Worm (Caenorhabditis elegans): Measurements from ENCODE around the gene R08E3.3.

Gene R08E3.3

DNA sequence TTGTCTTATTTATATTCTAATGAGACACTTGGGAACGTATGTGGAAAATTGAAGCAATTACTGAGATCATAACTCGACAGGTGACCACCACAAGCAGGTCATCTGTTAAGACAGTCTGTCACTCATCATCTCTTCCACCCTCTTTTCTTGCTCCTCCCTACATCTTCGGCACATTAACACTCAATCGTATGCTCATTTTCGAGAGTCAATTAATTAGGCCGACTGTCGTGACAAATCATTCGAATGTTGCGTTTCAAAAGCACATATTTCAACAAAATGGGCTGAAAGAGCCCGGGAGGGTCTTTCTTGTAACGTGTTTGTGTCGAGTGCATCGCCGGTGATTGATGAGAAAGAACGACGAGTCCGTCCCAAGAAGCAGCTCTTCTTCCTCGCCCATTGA is 16.1 kb upstream of the R08E3.3 start:
- no peak for TF ChIP-seq Y53G8AR.9 (GFP tag; conservative IDR thresholded peaks at IDR 0.05)
- TF ChIP-seq repo-1 (tag; optimal IDR thresholded peaks at IDR 0.05) = no peak
- TF ChIP-seq lin-40 (tag; optimal IDR thresholded peaks at IDR 0.05) = no peak
- no peak for TF ChIP-seq attf-6 (GFP tag; IDR thresholded peaks at IDR 0.05)
- TF ChIP-seq nfya-1 (tag; optimal IDR thresholded peaks at IDR 0.05; ENCODE audit: borderline replicate concordance, insufficient read depth) = no peak
- no peak for TF ChIP-seq unc-62 (GFP tag; optimal IDR thresholded peaks at IDR 0.05)
- no peak for TF ChIP-seq T26A5.8 (tag; optimal IDR thresholded peaks at IDR 0.05)
- TF ChIP-seq mes-4 (tag; optimal IDR thresholded peaks at IDR 0.05) = no peak
- TF ChIP-seq snpc-3.4 (tag; optimal IDR thresholded peaks at IDR 0.05) = no peak
- no peak for TF ChIP-seq cebp-2 (GFP tag; IDR thresholded peaks at IDR 0.05)
- TF ChIP-seq hmg-1.2 (GFP tag; IDR thresholded peaks at IDR 0.05) = no peak

DNA sequence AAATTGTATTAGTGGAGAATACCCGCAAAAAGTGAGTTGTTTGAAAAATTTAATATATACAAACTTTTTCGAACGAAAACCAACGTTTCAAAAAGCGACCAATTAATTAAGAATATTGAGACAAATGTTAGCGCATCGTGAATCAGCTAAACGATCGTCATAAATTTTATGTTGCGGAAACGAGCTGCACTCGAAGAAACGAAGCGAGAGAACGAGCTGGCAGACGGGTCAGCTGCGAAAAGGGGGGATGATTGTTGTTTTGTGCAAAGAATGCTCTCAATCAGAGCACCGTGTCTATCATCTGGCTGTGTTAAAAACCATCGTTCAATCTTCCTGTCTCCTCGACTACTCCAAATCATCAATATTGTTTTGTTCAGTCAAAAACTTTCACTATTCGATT is 14.5 kb upstream of the R08E3.3 start:
- TF ChIP-seq ceh-40 (GFP tag; IDR thresholded peaks at IDR 0.05) (no peak), let-526 (GFP tag; IDR thresholded peaks at IDR 0.05) (no peak), egl-18 (GFP tag; IDR thresholded peaks at IDR 0.05) (no peak), unc-130 (GFP tag; optimal IDR thresholded peaks at IDR 0.05) (no peak), snpc-1.3 (tag; optimal IDR thresholded peaks at IDR 0.05; ENCODE audit: insufficient read depth) (no peak), hsf-1 (GFP tag; IDR thresholded peaks at IDR 0.05) (no peak), B0336.3 (GFP tag; IDR thresholded peaks at IDR 0.05) (no peak), mel-28 (tag; optimal IDR thresholded peaks at IDR 0.05; ENCODE audit: borderline replicate concordance) (no peak), egl-44 (GFP tag; IDR thresholded peaks at IDR 0.05) (no peak), ama-1 (optimal IDR thresholded peaks at IDR 0.05) (no peak), ama-1 (GFP tag; optimal IDR thresholded peaks at IDR 0.05) (no peak), ccch-3 (GFP tag; optimal IDR thresholded peaks at IDR 0.05) (no peak)

DNA sequence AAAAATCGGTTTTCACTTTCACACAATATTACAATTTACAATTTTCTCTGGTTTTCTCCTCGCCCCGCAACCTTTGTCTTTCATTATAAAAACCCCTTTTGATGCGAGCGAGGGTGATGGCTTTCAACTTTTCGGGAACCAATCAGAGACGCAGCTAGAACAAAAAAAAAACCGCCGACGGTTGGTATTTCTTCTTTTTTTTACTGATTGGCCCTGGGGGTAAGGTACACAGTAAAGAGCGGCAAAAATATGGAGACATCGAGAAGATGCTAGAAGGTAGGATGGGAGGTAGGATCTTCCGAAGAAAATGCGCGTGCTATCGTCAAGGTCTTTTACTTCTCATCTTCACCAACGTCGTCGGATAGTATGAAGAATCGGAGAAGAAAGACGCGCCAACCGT is 9.7 kb upstream of the R08E3.3 start:
- TF ChIP-seq T07F8.4 (tag; optimal IDR thresholded peaks at IDR 0.05) = no peak
- TF ChIP-seq Y56A3A.18 (GFP tag; IDR thresholded peaks at IDR 0.05) = no peak
- no peak for TF ChIP-seq pha-4 (tag; optimal IDR thresholded peaks at IDR 0.05)
- TF ChIP-seq F49E8.2 (tag; optimal IDR thresholded peaks at IDR 0.05; ENCODE audit: insufficient read depth) = no peak
- TF ChIP-seq rec-8 (tag; optimal IDR thresholded peaks at IDR 0.05) = no peak
- TF ChIP-seq madf-10 (tag; optimal IDR thresholded peaks at IDR 0.05) = no peak
- no peak for TF ChIP-seq ama-1 (optimal IDR thresholded peaks at IDR 0.05)
- no peak for TF ChIP-seq ama-1 (GFP tag; optimal IDR thresholded peaks at IDR 0.05)

DNA sequence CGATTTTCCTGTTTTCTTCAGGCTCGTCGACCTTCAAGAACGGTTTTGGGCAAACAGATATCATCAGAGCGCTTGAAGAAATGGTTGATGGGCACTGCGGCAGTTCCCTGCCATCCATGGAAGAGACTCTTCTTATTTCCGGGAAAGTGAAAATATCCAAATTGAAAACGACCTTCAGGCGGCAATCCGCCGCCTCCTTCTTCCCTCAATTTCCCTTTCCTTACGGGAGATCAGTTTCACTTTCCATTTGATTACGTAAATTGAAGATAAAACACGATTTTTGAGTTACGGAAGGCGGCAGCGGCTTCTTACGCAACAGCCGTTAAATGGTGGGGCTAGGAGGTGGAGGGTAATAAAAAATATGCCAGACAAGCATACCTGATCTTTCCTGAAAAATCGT is 9.2 kb upstream of the R08E3.3 start:
- no peak for TF ChIP-seq B0336.3 (GFP tag; IDR thresholded peaks at IDR 0.05)
- TF ChIP-seq ama-1 (optimal IDR thresholded peaks at IDR 0.05) = no peak
- TF ChIP-seq ama-1 (GFP tag; optimal IDR thresholded peaks at IDR 0.05) = no peak
- no peak for TF ChIP-seq let-526 (GFP tag; IDR thresholded peaks at IDR 0.05)

DNA sequence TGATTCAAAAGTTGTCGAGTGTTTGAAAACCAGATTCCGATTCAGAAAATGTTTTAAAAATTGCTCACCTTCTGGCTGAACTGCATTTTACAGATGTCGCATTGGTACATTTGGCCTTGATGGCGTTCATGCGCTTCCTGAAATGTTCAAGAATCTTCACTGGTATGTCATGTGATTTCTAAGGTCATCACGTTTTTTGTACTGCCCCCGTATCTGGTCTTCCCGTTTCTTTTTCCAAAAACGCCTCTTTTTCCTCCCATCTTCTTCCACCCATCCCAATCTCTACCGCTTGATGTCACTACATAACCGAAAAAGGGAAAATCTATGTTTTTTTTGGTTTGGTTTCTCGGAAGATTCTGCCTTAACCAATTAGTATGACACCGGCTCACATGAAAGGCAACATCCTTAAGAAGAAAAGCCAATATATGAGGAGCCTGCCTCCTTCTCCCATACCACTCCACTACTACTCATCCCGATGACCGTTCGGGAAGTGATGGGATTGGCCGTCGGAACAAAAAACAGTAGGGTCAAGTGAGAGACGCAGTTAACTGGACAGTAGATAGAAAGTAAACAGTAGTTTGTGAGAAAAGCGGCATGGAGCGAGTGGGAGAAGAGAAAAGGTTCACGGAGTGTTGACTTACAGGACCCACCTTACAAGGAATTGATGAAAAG is 8.5 kb upstream of the R08E3.3 start:
- TF ChIP-seq C17E4.6 (GFP tag; IDR thresholded peaks at IDR 0.05) = no peak
- TF ChIP-seq ceh-27 (GFP tag; optimal IDR thresholded peaks at IDR 0.05) = no peak
- TF ChIP-seq ama-1 (optimal IDR thresholded peaks at IDR 0.05) = peak; percentile 21
- TF ChIP-seq ama-1 (GFP tag; optimal IDR thresholded peaks at IDR 0.05) = no peak
- no peak for TF ChIP-seq tbx-9 (tag; optimal IDR thresholded peaks at IDR 0.05; ENCODE audit: borderline replicate concordance)

Data from whole organism, young adult.